Fruit fly (Drosophila melanogaster) whole organism, pupa: Measurements from ENCODE around the gene lin-28.

ENCODE experiments used
- CG12605 ChIP-seq: fragments of 200-800 bp; sonication (Bioruptor generic); IDR thresholded peaks from 2 replicates; pipeline ENCODE4 v1.3.6; 2022; ENCODE audit warnings: missing biosample characterization, missing genetic modification characterization
- CG15710 ChIP-seq: fragments of 200-800 bp; sonication (Bioruptor generic); optimal IDR thresholded peaks from 2 replicates; lab custom pipeline; 2018; ENCODE audit warnings: missing biosample characterization, mild to moderate bottlenecking, missing genetic modification characterization, moderate library complexity
- CG34367 ChIP-seq: fragments of 200-800 bp; sonication (Bioruptor generic); optimal IDR thresholded peaks from 2 replicates; lab custom pipeline; 2018; ENCODE audit warnings: missing biosample characterization, mild to moderate bottlenecking, missing genetic modification characterization
- D1 ChIP-seq: fragments of 200-800 bp; sonication (Bioruptor generic); optimal IDR thresholded peaks from 2 replicates; lab custom pipeline; 2018; ENCODE audit warnings: missing biosample characterization, mild to moderate bottlenecking, missing genetic modification characterization, moderate library complexity
- EcR ChIP-seq: fragments of 200-800 bp; sonication (Bioruptor generic); optimal IDR thresholded peaks from 3 replicates; lab custom pipeline; 2019; ENCODE audit warnings: missing biosample characterization, missing genetic modification characterization, mild to moderate bottlenecking, moderate library complexity, missing genetic modification reagents
- Pif1A ChIP-seq: fragments of 200-800 bp; sonication (Bioruptor generic); optimal IDR thresholded peaks from 3 replicates; lab custom pipeline; 2016; ENCODE audit warnings: missing biosample characterization, missing genetic modification characterization
- Pif1B ChIP-seq: fragments of 200-800 bp; sonication (Bioruptor generic); optimal IDR thresholded peaks from 3 replicates; lab custom pipeline; 2016; ENCODE audit warnings: missing biosample characterization, missing genetic modification characterization

DNA sequence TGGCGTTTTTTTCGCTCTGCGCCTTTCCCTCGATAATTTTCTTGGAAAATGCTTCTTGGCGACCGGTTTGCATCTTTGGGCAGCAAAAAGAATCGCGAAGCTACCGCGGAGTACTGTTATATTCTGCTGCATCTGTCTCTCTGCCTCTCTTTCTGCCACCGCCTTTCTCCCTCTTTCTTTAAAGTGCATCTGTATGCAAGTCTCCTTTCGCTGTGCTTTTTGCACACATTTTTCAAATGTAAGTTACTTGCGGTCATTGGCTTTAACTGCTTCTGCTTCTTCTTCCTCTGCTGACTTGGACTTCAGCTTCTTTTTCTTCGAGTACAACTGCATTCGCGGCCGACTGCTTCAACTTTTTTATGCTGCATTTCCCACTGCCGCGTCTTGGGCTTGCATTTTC, 38.7 kb upstream of the lin-28 start:
- TF ChIP-seq D1 (tag; lab: Kevin White, UChicago), result no peak
- TF ChIP-seq CG12605, result no peak
- no peak for TF ChIP-seq Pif1A
- TF ChIP-seq Pif1B, result no peak
- no peak for TF ChIP-seq CG34367 (tag; lab: Kevin White, UChicago)
- TF ChIP-seq CG15710 (tag; lab: Kevin White, UChicago), result no peak
- no peak for TF ChIP-seq EcR (GFP tag; lab: Kevin White, UChicago)
